Worm (Caenorhabditis elegans) whole organism, young adult: ENCODE measurements around the gene fmil-1.
A peak's percentile ranks its signal among the peaks of the same experiment; 100 is the strongest.

Source experiments
- B0019.2 ChIP-seq: fragments of 200-800 bp; sonication (Bioruptor generic); conservative IDR thresholded peaks from 2 replicates; pipeline ENCODE4 v1.3.6; 2022; ENCODE audit warnings: missing genetic modification reagents, missing genetic modification characterization, missing compliant biosample characterization
- F22D6.2 ChIP-seq: sonication (generic microtip); optimal IDR thresholded peaks from 2 replicates; lab custom pipeline; 2016; ENCODE audit warnings: mild to moderate bottlenecking, missing genetic modification characterization, missing compliant biosample characterization
- F37B4.10 ChIP-seq: fragments of 200-800 bp; sonication (Bioruptor generic); IDR thresholded peaks from 2 replicates; pipeline ENCODE4 v1.3.6; 2022; ENCODE audit warnings: missing genetic modification characterization, missing compliant biosample characterization
- F39B2.1 ChIP-seq: fragments of 200-800 bp; sonication (Bioruptor generic); IDR thresholded peaks from 2 replicates; pipeline ENCODE4 v1.3.6; 2022; ENCODE audit warnings: missing genetic modification reagents, missing genetic modification characterization, missing compliant biosample characterization
- F49E8.2 ChIP-seq: sonication (generic microtip); optimal IDR thresholded peaks from 3 replicates; lab custom pipeline; 2017; ENCODE audit warnings: missing genetic modification characterization, mild to moderate bottlenecking, missing compliant biosample characterization, antibody characterized with exemption, moderate library complexity; ENCODE audit not compliant: insufficient read depth
- F57A8.1 ChIP-seq: fragments of 200-800 bp; sonication (Bioruptor generic); optimal IDR thresholded peaks from 2 replicates; lab custom pipeline; 2018; ENCODE audit warnings: mild to moderate bottlenecking, missing genetic modification characterization, moderate library complexity, missing compliant biosample characterization
- Y53G8AR.9 ChIP-seq: fragments of 200-800 bp; sonication (Bioruptor generic); conservative IDR thresholded peaks from 2 replicates; pipeline ENCODE4 v1.3.6; 2022; ENCODE audit warnings: missing genetic modification reagents, missing genetic modification characterization, missing compliant biosample characterization
- Y56A3A.18 ChIP-seq: fragments of 200-800 bp; sonication (Bioruptor generic); IDR thresholded peaks from 2 replicates; pipeline ENCODE4 v1.3.6; 2022; ENCODE audit warnings: missing genetic modification reagents, missing genetic modification characterization, missing compliant biosample characterization
- Y67H2A.10 ChIP-seq: fragments of 200-800 bp; sonication (Bioruptor generic); conservative IDR thresholded peaks from 2 replicates; pipeline ENCODE4 v1.3.6; 2022; ENCODE audit warnings: missing genetic modification reagents, missing genetic modification characterization, missing compliant biosample characterization
- Y79H2A.3 ChIP-seq: fragments of 200-800 bp; sonication (Bioruptor generic); conservative IDR thresholded peaks from 2 replicates; pipeline ENCODE4 v1.3.6; 2022; ENCODE audit warnings: missing genetic modification reagents, missing genetic modification characterization, missing compliant biosample characterization
- ama-1 ChIP-seq, 3 experiments: fragments of 150-350 bp in 1 of 3; sonication (generic microtip) in 2 of 3; optimal IDR thresholded peaks; 2 replicates each; lab custom pipeline; 2014 to 2018; ENCODE audit warnings: missing biosample characterization in 2 of 3, missing genetic modification characterization in 2 of 3, missing genetic modification reagents in 2 of 3
- aptf-2 ChIP-seq: fragments of 200-800 bp; sonication (Bioruptor generic); conservative IDR thresholded peaks from 2 replicates; pipeline ENCODE4 v1.3.6; 2022; ENCODE audit warnings: missing genetic modification reagents, missing genetic modification characterization, missing compliant biosample characterization
- aptf-3 ChIP-seq: fragments of 200-800 bp; sonication (Bioruptor generic); IDR thresholded peaks from 2 replicates; pipeline ENCODE4 v1.3.6; 2022; ENCODE audit warnings: missing genetic modification characterization, missing compliant biosample characterization
- atf-7 ChIP-seq: sonication (generic microtip); optimal IDR thresholded peaks from 2 replicates; lab custom pipeline; 2017; ENCODE audit warnings: mild to moderate bottlenecking, missing genetic modification characterization, missing compliant biosample characterization
- attf-3 ChIP-seq: fragments of 200-800 bp; sonication (Bioruptor generic); conservative IDR thresholded peaks from 2 replicates; pipeline ENCODE4 v1.3.6; 2022; ENCODE audit warnings: missing genetic modification reagents, missing genetic modification characterization, missing compliant biosample characterization
- bed-1 ChIP-seq: fragments of 200-800 bp; sonication (Bioruptor generic); IDR thresholded peaks from 2 replicates; pipeline ENCODE4 v1.3.6; 2022; ENCODE audit warnings: missing genetic modification reagents, missing genetic modification characterization, missing compliant biosample characterization
- bed-2 ChIP-seq: fragments of 200-800 bp; sonication (Bioruptor generic); IDR thresholded peaks from 2 replicates; pipeline ENCODE4 v1.3.6; 2022; ENCODE audit warnings: missing genetic modification reagents, missing genetic modification characterization, missing compliant biosample characterization
- ceh-58 ChIP-seq: fragments of 200-800 bp; sonication (Bioruptor generic); IDR thresholded peaks from 2 replicates; pipeline ENCODE4 v1.3.6; 2022; ENCODE audit warnings: missing genetic modification characterization, missing compliant biosample characterization
- ceh-79 ChIP-seq: sonication (generic microtip); optimal IDR thresholded peaks from 2 replicates; lab custom pipeline; 2017; ENCODE audit warnings: mild to moderate bottlenecking, missing genetic modification characterization, missing compliant biosample characterization
- ceh-91 ChIP-seq: fragments of 200-800 bp; sonication (Bioruptor generic); IDR thresholded peaks from 2 replicates; pipeline ENCODE4 v1.3.6; 2022; ENCODE audit warnings: missing genetic modification reagents, missing genetic modification characterization, missing compliant biosample characterization
- dpff-1 ChIP-seq: sonication (generic microtip); optimal IDR thresholded peaks from 2 replicates; lab custom pipeline; 2017; ENCODE audit warnings: mild to moderate bottlenecking, missing genetic modification characterization, missing compliant biosample characterization
- efl-1 ChIP-seq: fragments of 150-350 bp; optimal IDR thresholded peaks from 2 replicates; lab custom pipeline; 2014; ENCODE audit warnings: missing biosample characterization, missing genetic modification reagents, missing genetic modification characterization
- egl-44 ChIP-seq: fragments of 200-800 bp; sonication (Bioruptor generic); IDR thresholded peaks from 2 replicates; pipeline ENCODE4 v1.3.6; 2022; ENCODE audit warnings: missing genetic modification reagents, missing genetic modification characterization, missing compliant biosample characterization
- egrh-3 ChIP-seq: fragments of 200-800 bp; sonication (Bioruptor generic); IDR thresholded peaks from 2 replicates; pipeline ENCODE4 v1.3.6; 2022; ENCODE audit warnings: missing genetic modification reagents, missing genetic modification characterization, missing compliant biosample characterization
- fkh-3 ChIP-seq: sonication (generic microtip); optimal IDR thresholded peaks from 2 replicates; lab custom pipeline; 2016; ENCODE audit warnings: mild to moderate bottlenecking, missing genetic modification characterization, missing compliant biosample characterization
- him-1 ChIP-seq: sonication (generic microtip); optimal IDR thresholded peaks from 2 replicates; lab custom pipeline; 2016; ENCODE audit warnings: missing genotype, missing genetic modification reagents, missing genetic modification characterization, missing compliant biosample characterization
- hlh-12 ChIP-seq: sonication (generic microtip); optimal IDR thresholded peaks from 2 replicates; lab custom pipeline; 2016; ENCODE audit warnings: missing genetic modification characterization, missing compliant biosample characterization
- hmg-1.2 ChIP-seq: fragments of 200-800 bp; sonication (Bioruptor generic); IDR thresholded peaks from 2 replicates; pipeline ENCODE4 v1.3.6; 2022; ENCODE audit warnings: missing genetic modification reagents, missing genetic modification characterization, missing compliant biosample characterization
- lin-40 ChIP-seq: sonication (generic microtip); optimal IDR thresholded peaks from 2 replicates; lab custom pipeline; 2016; ENCODE audit warnings: missing genetic modification characterization, mild to moderate bottlenecking, missing compliant biosample characterization, missing genotype, missing genetic modification reagents
- madf-8 ChIP-seq: fragments of 200-800 bp; sonication (Bioruptor generic); conservative IDR thresholded peaks from 2 replicates; pipeline ENCODE4 v1.3.6; 2022; ENCODE audit warnings: missing genetic modification reagents, missing genetic modification characterization, missing compliant biosample characterization
- nhr-179 ChIP-seq: sonication (generic microtip); optimal IDR thresholded peaks from 2 replicates; lab custom pipeline; 2016; ENCODE audit warnings: mild to moderate bottlenecking, missing genetic modification characterization, missing compliant biosample characterization
- nhr-27 ChIP-seq: fragments of 200-800 bp; sonication (Bioruptor generic); optimal IDR thresholded peaks from 2 replicates; lab custom pipeline; 2018; ENCODE audit warnings: mild to moderate bottlenecking, missing genetic modification characterization, moderate library complexity, missing compliant biosample characterization
- rcor-1 ChIP-seq: fragments of 200-800 bp; sonication (Bioruptor generic); IDR thresholded peaks from 2 replicates; pipeline ENCODE4 v1.3.6; 2022; ENCODE audit warnings: missing genetic modification reagents, missing genetic modification characterization, missing compliant biosample characterization
- rec-8 ChIP-seq, 2 experiments: sonication (generic microtip); optimal IDR thresholded peaks; 2 replicates each; lab custom pipeline; 2016; ENCODE audit warnings: mild to moderate bottlenecking in 2 of 2, missing genetic modification characterization in 2 of 2, missing genetic modification reagents in 2 of 2, missing genotype in 2 of 2, missing biosample characterization in 1 of 2, missing compliant biosample characterization in 1 of 2, moderate library complexity in 1 of 2
- rpc-1 ChIP-seq, 2 experiments: fragments of 150-350 bp in 1 of 2; sonication (generic microtip) in 1 of 2; optimal IDR thresholded peaks; 2 replicates each; lab custom pipeline; 2014 to 2018; ENCODE audit warnings: missing biosample characterization in 1 of 2, missing genetic modification characterization in 1 of 2, missing genetic modification reagents in 1 of 2, missing genotype in 1 of 2
- sdz-38 ChIP-seq: sonication (generic microtip); optimal IDR thresholded peaks from 2 replicates; lab custom pipeline; 2016; ENCODE audit warnings: missing genotype, missing genetic modification characterization, missing compliant biosample characterization
- snpc-1.1 ChIP-seq: sonication (generic microtip); optimal IDR thresholded peaks from 2 replicates; lab custom pipeline; 2017; ENCODE audit warnings: missing genetic modification characterization, mild to moderate bottlenecking, missing compliant biosample characterization, antibody characterized with exemption, moderate library complexity, missing genotype, missing genetic modification reagents; ENCODE audit not compliant: insufficient read depth
- snpc-4 ChIP-seq, 5 experiments: fragments of 150-350 bp in 1 of 5; sonication (generic microtip) in 4 of 5; optimal IDR thresholded peaks; 2 replicates each; lab custom pipeline; 2014 to 2018; ENCODE audit warnings: missing genetic modification characterization in 5 of 5, missing biosample characterization in 3 of 5, antibody characterized with exemption in 2 of 5, mild to moderate bottlenecking in 2 of 5, missing compliant biosample characterization in 2 of 5, missing genotype in 2 of 5, moderate library complexity in 2 of 5, missing genetic modification reagents in 1 of 5
- somi-1 ChIP-seq: fragments of 200-800 bp; sonication (Bioruptor generic); optimal IDR thresholded peaks from 2 replicates; lab custom pipeline; 2018; ENCODE audit warnings: mild to moderate bottlenecking, missing genetic modification characterization, missing compliant biosample characterization
- tbp1 ChIP-seq: fragments of 200-800 bp; sonication (Bioruptor generic); optimal IDR thresholded peaks from 2 replicates; lab custom pipeline; 2018; ENCODE audit warnings: mild to moderate bottlenecking, missing genetic modification characterization, missing compliant biosample characterization
- unc-62 ChIP-seq: fragments of 150-350 bp; optimal IDR thresholded peaks from 2 replicates; lab custom pipeline; 2014; ENCODE audit warnings: missing biosample characterization, missing genetic modification reagents, missing genetic modification characterization
- zim-3 ChIP-seq: sonication (generic microtip); optimal IDR thresholded peaks from 2 replicates; lab custom pipeline; 2017; ENCODE audit warnings: mild to moderate bottlenecking, missing genetic modification characterization, moderate library complexity, missing compliant biosample characterization
- ztf-18 ChIP-seq: sonication (generic microtip); optimal IDR thresholded peaks from 2 replicates; lab custom pipeline; 2016; ENCODE audit warnings: missing genotype, mild to moderate bottlenecking, missing genetic modification characterization, missing compliant biosample characterization
- ztf-25 ChIP-seq: fragments of 200-800 bp; sonication (Bioruptor generic); IDR thresholded peaks from 2 replicates; pipeline ENCODE4 v1.3.6; 2022; ENCODE audit warnings: missing genetic modification reagents, missing genetic modification characterization, missing compliant biosample characterization
- ztf-26 ChIP-seq: sonication (generic microtip); optimal IDR thresholded peaks from 2 replicates; lab custom pipeline; 2017; ENCODE audit warnings: missing genetic modification characterization, missing compliant biosample characterization
- ztf-28 ChIP-seq: fragments of 200-800 bp; sonication (Bioruptor generic); IDR thresholded peaks from 2 replicates; pipeline ENCODE4 v1.3.6; 2022; ENCODE audit warnings: missing genetic modification reagents, missing genetic modification characterization, missing compliant biosample characterization

fmil-1 gene

DNA sequence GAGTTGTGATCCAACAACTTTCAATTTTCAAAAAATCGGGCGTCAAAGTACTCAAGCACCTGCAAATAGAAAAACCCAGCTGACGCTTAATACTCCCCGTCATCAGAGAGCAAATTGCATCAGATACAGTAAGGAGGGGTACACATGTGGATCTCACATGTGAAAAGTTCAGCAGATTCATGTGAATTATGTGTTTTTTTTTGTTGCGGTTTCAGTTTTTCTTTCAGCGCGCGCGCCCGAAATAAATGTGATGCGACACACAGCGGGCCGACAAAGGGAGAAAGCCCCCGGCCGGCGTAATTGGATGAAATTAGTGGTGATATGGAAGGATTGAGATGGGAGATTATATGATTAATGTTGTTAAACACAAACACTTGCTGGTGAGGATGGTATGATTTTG, 16.3 kb downstream of the fmil-1 start:
- no peak for TF ChIP-seq rpc-1 (optimal IDR thresholded peaks at IDR 0.05; lab: Kevin White, UChicago)
- TF ChIP-seq rpc-1 (tag; optimal IDR thresholded peaks at IDR 0.05; lab: Kevin White, UChicago) = no peak
- no peak for TF ChIP-seq ztf-25 (GFP tag; lab: Robert Waterston, UW)
- TF ChIP-seq ceh-79 = no peak
- TF ChIP-seq F57A8.1 = no peak
- no peak for TF ChIP-seq ztf-28 (GFP tag; lab: Robert Waterston, UW)
- TF ChIP-seq F39B2.1 (GFP tag; lab: Robert Waterston, UW) = no peak
- no peak for TF ChIP-seq snpc-1.1
- TF ChIP-seq rcor-1 (GFP tag; lab: Robert Waterston, UW) = no peak
- TF ChIP-seq tbp1 (GFP tag; lab: Kevin White, UChicago) = no peak
- no peak for TF ChIP-seq egl-44
- TF ChIP-seq zim-3 (tag; lab: Kevin White, UChicago) = no peak
- no peak for TF ChIP-seq ceh-58 (GFP tag; lab: Robert Waterston, UW)
- no peak for TF ChIP-seq him-1 (tag; lab: Kevin White, UChicago)
- TF ChIP-seq Y53G8AR.9 (GFP tag; lab: Robert Waterston, UW) = no peak
- no peak for TF ChIP-seq ceh-91 (GFP tag; lab: Robert Waterston, UW)
- no peak for TF ChIP-seq nhr-179 (tag; lab: Kevin White, UChicago)
- TF ChIP-seq somi-1 = peak; percentile 3
- TF ChIP-seq madf-8 (GFP tag; lab: Robert Waterston, UW) = no peak
- TF ChIP-seq unc-62 (GFP tag; lab: Kevin White, UChicago) = no peak
- no peak for TF ChIP-seq snpc-4 (GFP tag; optimal IDR thresholded peaks at IDR 0.05; lab: Kevin White, UChicago)
- TF ChIP-seq snpc-4 (tag; optimal IDR thresholded peaks at IDR 0.05; lab: Kevin White, UChicago) = no peak
- peak; percentile 52 for TF ChIP-seq ztf-26 (tag; lab: Kevin White, UChicago)
- peak; percentile 11 for TF ChIP-seq lin-40
- no peak for TF ChIP-seq attf-3 (GFP tag; lab: Robert Waterston, UW)
- no peak for TF ChIP-seq ama-1 (optimal IDR thresholded peaks at IDR 0.05; lab: Kevin White, UChicago)
- TF ChIP-seq ama-1 (GFP tag; optimal IDR thresholded peaks at IDR 0.05; lab: Kevin White, UChicago) = no peak
- no peak for TF ChIP-seq F49E8.2
- no peak for TF ChIP-seq F37B4.10 (GFP tag; lab: Robert Waterston, UW)

DNA sequence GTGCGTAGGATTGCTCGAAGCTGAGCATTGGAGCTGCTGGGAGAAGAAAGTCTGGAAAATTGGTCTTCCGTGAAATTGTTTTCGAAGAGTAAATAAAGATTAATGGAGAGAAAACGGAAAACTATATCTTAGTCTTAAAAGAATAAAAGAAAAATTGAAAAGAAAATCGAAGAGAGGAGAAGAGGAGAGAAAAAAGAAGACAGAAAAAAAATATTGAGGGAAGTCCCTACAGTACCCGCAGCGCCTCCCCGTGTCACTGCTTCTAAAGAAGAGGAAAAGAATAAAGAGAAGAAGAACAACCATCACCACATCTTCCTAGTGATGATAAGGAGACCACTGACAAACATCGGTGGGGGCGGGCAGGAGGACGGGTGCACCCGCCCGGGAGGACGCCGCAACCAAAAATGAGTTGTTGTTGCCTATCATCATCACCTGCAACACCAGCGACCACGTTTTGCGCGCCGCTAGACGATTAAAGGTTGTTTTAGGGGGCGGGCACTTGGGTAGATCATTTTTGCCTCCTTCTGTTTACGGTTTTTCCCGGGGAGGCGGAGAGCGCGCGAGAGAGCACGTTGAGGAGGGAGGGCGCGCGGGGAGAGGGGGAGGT, 19.8 kb downstream of the fmil-1 start, which contains the start of gene CC8.2:
TSS of gene CC8.2 (minus strand) at position 51 of the 607 bp plus-strand sequence.
- TF ChIP-seq fkh-3 = no peak
- TF ChIP-seq F22D6.2 = no peak
- TF ChIP-seq nhr-27 (tag; lab: Kevin White, UChicago) = no peak
- TF ChIP-seq B0019.2 = no peak
- TF ChIP-seq ztf-18 (tag; lab: Kevin White, UChicago) = no peak
- no peak for TF ChIP-seq Y67H2A.10 (GFP tag; lab: Robert Waterston, UW)
- TF ChIP-seq egl-44 = no peak
- no peak for TF ChIP-seq ceh-58 (GFP tag; lab: Robert Waterston, UW)
- TF ChIP-seq dpff-1 (tag; lab: Kevin White, UChicago) = no peak
- peak; percentile 44; the same call in 1 of the 2 replicates for TF ChIP-seq rcor-1 (GFP tag; lab: Robert Waterston, UW)
- TF ChIP-seq ztf-26 (tag; lab: Kevin White, UChicago) = peak; percentile 30
- no peak for TF ChIP-seq bed-1
- TF ChIP-seq Y56A3A.18 (GFP tag; lab: Robert Waterston, UW) = no peak
- 0 out of 2 replicates have a peak, but pooled peaks have one; percentile 30 for TF ChIP-seq Y79H2A.3 (GFP tag; lab: Robert Waterston, UW)
- no peak for TF ChIP-seq aptf-3 (GFP tag; lab: Robert Waterston, UW)
- TF ChIP-seq atf-7 (tag; lab: Kevin White, UChicago) = peak; percentile 12
- TF ChIP-seq hmg-1.2 (GFP tag; lab: Robert Waterston, UW) = peak; percentile 63
- no peak for TF ChIP-seq sdz-38
- TF ChIP-seq snpc-1.1 = no peak
- no peak for TF ChIP-seq rec-8 (tag; optimal IDR thresholded peaks at IDR 0.05; lab: Kevin White, UChicago)
- TF ChIP-seq bed-2 (GFP tag; lab: Robert Waterston, UW) = no peak
- TF ChIP-seq hlh-12 = no peak
- peak; percentile 89 for TF ChIP-seq egrh-3
- TF ChIP-seq efl-1 (GFP tag; lab: Kevin White, UChicago) = peak; percentile 83
- peak; percentile 63; the same call in 1 of the 2 replicates for TF ChIP-seq aptf-2 (GFP tag; lab: Robert Waterston, UW)
